Worm (Caenorhabditis elegans): ENCODE data around the gene F59B1.8.
"Not testable (repeated sequence)": the region's sequence is repeated elsewhere in the genome, so short reads cannot be mapped to it uniquely, and the experiment has no call there.

F59B1.8 gene

DNA sequence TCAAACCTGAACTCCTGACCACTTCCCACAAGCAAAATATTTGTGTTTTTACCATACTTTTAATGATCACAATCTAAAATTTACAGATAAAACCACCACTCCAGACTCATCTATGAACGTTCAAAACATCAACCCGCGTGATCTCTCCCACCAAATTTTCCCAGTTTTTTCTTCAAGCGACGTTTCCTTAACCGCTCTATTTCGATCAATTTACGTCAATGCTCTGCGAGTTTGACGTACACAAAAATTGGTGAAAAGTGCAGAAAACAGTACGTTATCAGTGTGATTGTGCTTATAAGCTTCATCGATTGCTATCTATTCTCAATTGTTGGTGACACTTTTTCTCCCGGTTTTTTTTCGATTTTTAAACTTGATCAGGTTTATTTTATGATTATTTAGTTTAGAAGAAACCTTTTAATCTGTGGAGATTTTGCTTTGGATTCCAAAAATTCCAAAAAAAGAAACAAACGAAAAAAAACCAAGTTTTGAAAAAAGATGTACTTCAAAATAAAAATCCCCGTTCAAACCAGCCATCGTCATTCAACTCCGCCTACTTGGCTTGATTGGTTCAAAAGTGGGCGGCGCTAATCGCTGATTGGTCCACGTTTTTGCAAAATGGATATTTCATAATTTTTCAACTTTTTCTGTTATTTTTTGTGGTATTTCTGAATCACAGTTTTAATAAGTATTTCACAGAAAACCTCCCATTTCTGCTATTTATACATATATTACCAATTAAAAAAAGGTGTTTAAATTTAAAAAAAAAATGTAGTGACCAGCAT, 11.6 kb downstream of the F59B1.8 start:
- TF ChIP-seq elt-2 (tag; optimal IDR thresholded peaks at IDR 0.05) (peak; percentile 84), lin-35 (GFP tag; optimal IDR thresholded peaks at IDR 0.05) (peak in 1 of 2 experiments; percentile 40), mef-2 (tag; optimal IDR thresholded peaks at IDR 0.05) (no peak), mdl-1 (tag; optimal IDR thresholded peaks at IDR 0.05) (peak in 1 of 2 experiments; percentile 13), ceh-90 (tag; optimal IDR thresholded peaks at IDR 0.05) (no peak), nhr-71 (tag; optimal IDR thresholded peaks at IDR 0.05) (peak; percentile 30), nhr-90 (tag; optimal IDR thresholded peaks at IDR 0.05; ENCODE audit: poor library complexity) (peak; percentile 37)

DNA sequence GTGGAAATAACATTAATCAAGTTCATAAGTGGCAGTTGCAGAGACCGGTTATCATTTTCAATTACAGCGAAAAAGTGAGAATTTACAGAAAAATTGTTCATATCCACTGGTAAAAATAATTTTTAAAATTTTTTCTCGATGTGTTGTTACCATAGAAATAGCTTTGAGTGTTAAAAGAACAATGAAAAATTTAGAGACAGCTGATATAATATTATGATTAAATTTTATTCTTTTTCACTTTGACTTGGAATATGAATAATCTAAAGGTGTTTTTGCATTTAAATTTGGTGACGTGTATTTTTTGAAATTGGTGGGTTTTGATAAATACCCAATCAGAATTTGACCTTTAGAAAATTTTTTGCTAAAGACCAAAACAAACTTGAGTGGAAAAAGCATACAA, 12.5 kb downstream of the F59B1.8 start, which contains the start of gene F59B1.6:
TSS of gene F59B1.6 (minus strand) at position 101 of the 400 bp plus-strand sequence.
- TF ChIP-seq ama-1 (optimal IDR thresholded peaks at IDR 0.05) (no peak), vab-15 (tag; optimal IDR thresholded peaks at IDR 0.05) (no peak), nhr-76 (tag; optimal IDR thresholded peaks at IDR 0.05) (no peak), nhr-12 (tag; optimal IDR thresholded peaks at IDR 0.05) (no peak), pax-3 (tag; optimal IDR thresholded peaks at IDR 0.05) (no peak), sptf-1 (tag; optimal IDR thresholded peaks at IDR 0.05) (no peak)

ce11 chrV:3626944-3627343, 17.1 kb downstream of the F59B1.8 start, which contains the start of gene F59B1.4:
TSS of gene F59B1.4 (minus strand) at chrV:3627044.
- TF ChIP-seq sptf-1 (tag; optimal IDR thresholded peaks at IDR 0.05) (no peak), lin-39 (tag; optimal IDR thresholded peaks at IDR 0.05) (no peak), sup-37 (GFP tag; optimal IDR thresholded peaks at IDR 0.05) (no peak), C04F5.9 (tag; optimal IDR thresholded peaks at IDR 0.05) (no peak), ces-1 (GFP tag; optimal IDR thresholded peaks at IDR 0.05) (no peak), unc-30 (tag; optimal IDR thresholded peaks at IDR 0.05) (no peak), elt-2 (tag; optimal IDR thresholded peaks at IDR 0.05) (no peak), dpl-1 (GFP tag; optimal IDR thresholded peaks at IDR 0.05) (no peak), lin-14 (GFP tag; optimal IDR thresholded peaks at IDR 0.05) (no peak), jun-1 (tag; optimal IDR thresholded peaks at IDR 0.05) (no peak), isw-1 (GFP tag; IDR thresholded peaks at IDR 0.05) (no peak), xbp-1 (tag; optimal IDR thresholded peaks at IDR 0.05) (no peak), nhr-12 (tag; optimal IDR thresholded peaks at IDR 0.05) (no peak)

- not testable (repeated sequence) for TF ChIP-seq nhr-77, nhr-71, fkh-8 (tag; optimal IDR thresholded peaks at IDR 0.05)
Measured at ce11 chrV:3620608-3621007, 23.4 kb downstream of the F59B1.8 start, which contains the start of gene srx-93. TSS of gene srx-93 (minus strand) at chrV:3620708.

ce11 chrV:3616844-3617243, 27.2 kb downstream of the F59B1.8 start:
- TF ChIP-seq lsy-2 (tag; optimal IDR thresholded peaks at IDR 0.05) (peak in 1 of 2 experiments; percentile 30), grh-1 (GFP tag; IDR thresholded peaks at IDR 0.05) (no peak), elt-3 (tag; optimal IDR thresholded peaks at IDR 0.05) (peak in 4 of 6 experiments; percentile 47 to 99 (median 65)), mef-2 (tag; optimal IDR thresholded peaks at IDR 0.05) (no peak), aly-2 (tag; optimal IDR thresholded peaks at IDR 0.05) (no peak), snpc-4 (tag; optimal IDR thresholded peaks at IDR 0.05) (no peak), nhr-77 (tag; optimal IDR thresholded peaks at IDR 0.05) (no peak), egl-13 (tag; optimal IDR thresholded peaks at IDR 0.05) (no peak), lin-14 (GFP tag; optimal IDR thresholded peaks at IDR 0.05) (no peak), ceh-82 (tag; optimal IDR thresholded peaks at IDR 0.05) (no peak), pax-3 (tag; optimal IDR thresholded peaks at IDR 0.05) (no peak), nhr-90 (tag; optimal IDR thresholded peaks at IDR 0.05; ENCODE audit: poor library complexity) (no peak), nhr-20 (tag; optimal IDR thresholded peaks at IDR 0.05) (peak; percentile 64), C16A3.4 (tag; optimal IDR thresholded peaks at IDR 0.05) (no peak), mdl-1 (tag; optimal IDR thresholded peaks at IDR 0.05) (peak in 1 of 2 experiments; percentile 58), blmp-1 (tag; optimal IDR thresholded peaks at IDR 0.05) (peak; percentile 69), efl-3 (GFP tag; optimal IDR thresholded peaks at IDR 0.05) (no peak), tbx-2 (tag; optimal IDR thresholded peaks at IDR 0.05) (no peak), unc-130 (tag; optimal IDR thresholded peaks at IDR 0.05) (peak; percentile 46), fos-1 (tag; optimal IDR thresholded peaks at IDR 0.05) (no peak), lin-13 (GFP tag; optimal IDR thresholded peaks at IDR 0.05) (no peak), unc-86 (tag; optimal IDR thresholded peaks at IDR 0.05) (no peak), tlp-1 (tag; optimal IDR thresholded peaks at IDR 0.05) (no peak), ztf-4 (tag; optimal IDR thresholded peaks at IDR 0.05) (no peak), jun-1 (tag; optimal IDR thresholded peaks at IDR 0.05) (no peak), C04F5.9 (tag; optimal IDR thresholded peaks at IDR 0.05) (no peak)

Data from whole organism, L1 larva.